Fruit fly (Drosophila melanogaster) whole organism, embryonic: ENCODE measurements around the gene CG31249.
A peak's percentile ranks its signal among the peaks of the same experiment; 100 is the strongest.

ENCODE experiments used
- Atf-2 ChIP-seq: fragments of 200-800 bp; sonication (Bioruptor generic); optimal IDR thresholded peaks from 2 replicates; lab custom pipeline; 2016; ENCODE audit warnings: missing biosample characterization, missing genetic modification characterization
- Bdp1 ChIP-seq: fragments of 200-800 bp; sonication (Bioruptor generic); optimal IDR thresholded peaks from 3 replicates; lab custom pipeline; 2016; ENCODE audit warnings: missing biosample characterization, missing genetic modification characterization
- CG11247 ChIP-seq: fragments of 200-800 bp; sonication (Bioruptor generic); IDR thresholded peaks from 2 replicates; pipeline ENCODE4 v1.3.6; 2022; ENCODE audit warnings: missing biosample characterization, missing genetic modification characterization
- CG11560 ChIP-seq: fragments of 200-800 bp; sonication (Bioruptor generic); IDR thresholded peaks from 3 replicates; pipeline ENCODE4 v1.3.6; 2022; ENCODE audit warnings: missing biosample characterization, missing genetic modification characterization
- CG13424 ChIP-seq: fragments of 200-800 bp; sonication (Bioruptor generic); optimal IDR thresholded peaks from 2 replicates; lab custom pipeline; 2019; ENCODE audit warnings: missing biosample characterization, mild to moderate bottlenecking, missing genetic modification characterization, moderate library complexity
- CG14441 ChIP-seq: fragments of 200-800 bp; sonication (Bioruptor generic); IDR thresholded peaks from 2 replicates; pipeline ENCODE4 v1.3.6; 2022; ENCODE audit warnings: missing biosample characterization, missing genetic modification characterization
- CG14710 ChIP-seq: fragments of 200-800 bp; sonication (Bioruptor generic); optimal IDR thresholded peaks from 3 replicates; lab custom pipeline; 2019; ENCODE audit warnings: missing biosample characterization, mild to moderate bottlenecking, missing genetic modification characterization, moderate library complexity
- CG14965 ChIP-seq: fragments of 200-800 bp; sonication (Bioruptor generic); optimal IDR thresholded peaks from 2 replicates; lab custom pipeline; 2016; ENCODE audit warnings: missing biosample characterization, missing genetic modification characterization, borderline replicate concordance
- CG15601 ChIP-seq: fragments of 200-800 bp; sonication (Bioruptor generic); optimal IDR thresholded peaks from 3 replicates; lab custom pipeline; 2019; ENCODE audit warnings: missing biosample characterization, mild to moderate bottlenecking, missing genetic modification characterization, moderate library complexity
- CG1602 ChIP-seq: fragments of 200-800 bp; sonication (Bioruptor generic); optimal IDR thresholded peaks from 3 replicates; lab custom pipeline; 2016; ENCODE audit warnings: missing biosample characterization, missing genetic modification characterization
- CG2120 ChIP-seq: fragments of 200-800 bp; sonication (Bioruptor generic); optimal IDR thresholded peaks from 3 replicates; lab custom pipeline; 2016; ENCODE audit warnings: missing biosample characterization, missing genetic modification characterization
- CG30020 ChIP-seq: fragments of 200-800 bp; optimal IDR thresholded peaks from 2 replicates; lab custom pipeline; 2019; ENCODE audit warnings: missing biosample characterization, mild to moderate bottlenecking, missing genetic modification characterization, moderate library complexity
- CG31388 ChIP-seq: fragments of 200-800 bp; sonication (Bioruptor generic); optimal IDR thresholded peaks from 2 replicates; lab custom pipeline; 2016; ENCODE audit warnings: missing biosample characterization, missing genetic modification characterization
- CG3163 ChIP-seq: fragments of 200-800 bp; sonication (Bioruptor generic); optimal IDR thresholded peaks from 3 replicates; lab custom pipeline; 2016; ENCODE audit warnings: missing biosample characterization, missing genetic modification characterization
- CG34376 ChIP-seq: fragments of 200-800 bp; sonication (Bioruptor generic); optimal IDR thresholded peaks from 2 replicates; lab custom pipeline; 2018; ENCODE audit warnings: missing biosample characterization, mild to moderate bottlenecking, missing genetic modification characterization
- CG7963 ChIP-seq: fragments of 200-800 bp; sonication (Bioruptor generic); IDR thresholded peaks from 3 replicates; pipeline ENCODE4 v1.3.6; 2022; ENCODE audit warnings: missing biosample characterization, missing genetic modification characterization; ENCODE audit not compliant: partially characterized antibody
- CG9215 ChIP-seq: fragments of 200-800 bp; sonication (Bioruptor generic); IDR thresholded peaks from 2 replicates; pipeline ENCODE4 v1.3.6; 2022; ENCODE audit warnings: missing biosample characterization, missing genetic modification characterization
- CTCF ChIP-seq: fragments of 200-800 bp; sonication (Bioruptor generic); optimal IDR thresholded peaks from 2 replicates; lab custom pipeline; 2017; ENCODE audit warnings: missing biosample characterization, mild to moderate bottlenecking, missing genetic modification characterization, moderate library complexity
- CoRest ChIP-seq: fragments of 200-800 bp; sonication (Bioruptor generic); optimal IDR thresholded peaks from 3 replicates; lab custom pipeline; 2018; ENCODE audit warnings: missing biosample characterization, mild to moderate bottlenecking, missing genetic modification characterization, moderate library complexity
- Dref ChIP-seq: fragments of 200-800 bp; sonication (Bioruptor generic); IDR thresholded peaks from 2 replicates; pipeline ENCODE4 v1.3.6; 2022; ENCODE audit warnings: missing biosample characterization, missing genetic modification characterization
- HLH4C ChIP-seq: fragments of 200-800 bp; sonication (Bioruptor generic); IDR thresholded peaks from 3 replicates; pipeline ENCODE4 v1.3.6; 2022; ENCODE audit warnings: missing biosample characterization, missing genetic modification characterization; ENCODE audit not compliant: partially characterized antibody
- Hand ChIP-seq: fragments of 200-800 bp; sonication (Bioruptor generic); optimal IDR thresholded peaks from 2 replicates; lab custom pipeline; 2017; ENCODE audit warnings: mild to moderate bottlenecking, missing biosample characterization, missing genetic modification reagents, missing genetic modification characterization
- HmgD ChIP-seq: fragments of 200-800 bp; sonication (Bioruptor generic); optimal IDR thresholded peaks from 3 replicates; lab custom pipeline; 2016; ENCODE audit warnings: missing biosample characterization, missing genetic modification characterization
- Hr3 ChIP-seq: fragments of 200-800 bp; sonication (Bioruptor generic); optimal IDR thresholded peaks from 3 replicates; lab custom pipeline; 2016; ENCODE audit warnings: missing biosample characterization, missing genetic modification characterization
- MESR4 ChIP-seq: fragments of 200-800 bp; sonication (Bioruptor generic); optimal IDR thresholded peaks from 2 replicates; lab custom pipeline; 2018; ENCODE audit warnings: missing biosample characterization, mild to moderate bottlenecking, missing genetic modification characterization, moderate library complexity
- Neu2 ChIP-seq: fragments of 200-800 bp; sonication (Bioruptor generic); optimal IDR thresholded peaks from 3 replicates; lab custom pipeline; 2016; ENCODE audit warnings: missing biosample characterization, missing genetic modification characterization, borderline replicate concordance
- Pdp1 ChIP-seq, 2 experiments: fragments of 200-800 bp; sonication (Bioruptor generic); optimal IDR thresholded peaks; 3 replicates each; lab custom pipeline; 2016; ENCODE audit warnings: missing biosample characterization in 2 of 2, missing genetic modification characterization in 2 of 2, mild to moderate bottlenecking in 1 of 2, moderate library complexity in 1 of 2
- Side ChIP-seq: fragments of 200-800 bp; sonication (Bioruptor generic); optimal IDR thresholded peaks from 2 replicates; lab custom pipeline; 2016; ENCODE audit warnings: missing biosample characterization, missing genetic modification characterization
- TFAM ChIP-seq: fragments of 200-800 bp; sonication (Bioruptor generic); optimal IDR thresholded peaks from 2 replicates; lab custom pipeline; 2017; ENCODE audit warnings: missing biosample characterization, missing genetic modification characterization, inconsistent platforms
- abd-A ChIP-seq: fragments of 200-800 bp; sonication (Bioruptor generic); optimal IDR thresholded peaks from 3 replicates; lab custom pipeline; 2019; ENCODE audit warnings: missing biosample characterization, mild to moderate bottlenecking, missing genetic modification characterization, moderate library complexity
- ac ChIP-seq: fragments of 200-800 bp; sonication (Bioruptor generic); optimal IDR thresholded peaks from 3 replicates; lab custom pipeline; 2017; ENCODE audit warnings: missing biosample characterization, mild to moderate bottlenecking, missing genetic modification characterization
- amos ChIP-seq: fragments of 200-800 bp; sonication (Bioruptor generic); IDR thresholded peaks from 2 replicates; pipeline ENCODE4 v1.3.6; 2022; ENCODE audit warnings: missing biosample characterization, missing genetic modification characterization; ENCODE audit not compliant: partially characterized antibody
- bcd ChIP-seq: fragments of 200-800 bp; sonication (Bioruptor generic); optimal IDR thresholded peaks from 2 replicates; lab custom pipeline; 2017; ENCODE audit warnings: missing biosample characterization, mild to moderate bottlenecking, missing genetic modification characterization
- chif ChIP-seq, 2 experiments: fragments of 200-800 bp; sonication (Bioruptor generic); optimal IDR thresholded peaks; 3 replicates each; lab custom pipeline; 2016; ENCODE audit warnings: missing biosample characterization in 2 of 2, missing genetic modification characterization in 2 of 2
- dati ChIP-seq: fragments of 200-800 bp; sonication (Bioruptor generic); IDR thresholded peaks from 2 replicates; pipeline ENCODE4 v1.3.6; 2022; ENCODE audit warnings: missing biosample characterization, missing genetic modification characterization
- dmrt11E ChIP-seq: fragments of 200-800 bp; sonication (Bioruptor generic); optimal IDR thresholded peaks from 3 replicates; lab custom pipeline; 2018; ENCODE audit warnings: missing biosample characterization, mild to moderate bottlenecking, missing genetic modification characterization, moderate library complexity
- emc ChIP-seq: fragments of 200-800 bp; sonication (Bioruptor generic); optimal IDR thresholded peaks from 2 replicates; lab custom pipeline; 2016; ENCODE audit warnings: missing biosample characterization, missing genetic modification characterization
- fu2 ChIP-seq: fragments of 200-800 bp; sonication (Bioruptor generic); optimal IDR thresholded peaks from 2 replicates; lab custom pipeline; 2016; ENCODE audit warnings: missing biosample characterization, missing genetic modification characterization
- ham ChIP-seq: fragments of 200-800 bp; sonication (Bioruptor generic); IDR thresholded peaks from 2 replicates; pipeline ENCODE4 v1.3.6; 2022; ENCODE audit warnings: missing biosample characterization, missing genetic modification characterization
- hth ChIP-seq: fragments of >200 bp; optimal IDR thresholded peaks from 2 replicates; lab custom pipeline; 2017; ENCODE audit warnings: inconsistent platforms
- jumu ChIP-seq: fragments of 200-800 bp; sonication (Bioruptor generic); optimal IDR thresholded peaks from 3 replicates; lab custom pipeline; 2016; ENCODE audit warnings: missing biosample characterization, missing genetic modification characterization
- klu ChIP-seq: fragments of 200-800 bp; sonication (Bioruptor generic); IDR thresholded peaks from 2 replicates; pipeline ENCODE4 v1.3.6; 2022; ENCODE audit warnings: missing biosample characterization, missing genetic modification characterization
- otp ChIP-seq: fragments of 200-800 bp; sonication (Bioruptor generic); IDR thresholded peaks from 3 replicates; pipeline ENCODE4, ENCODE4 v1.3.6; 2022; ENCODE audit warnings: missing biosample characterization, missing genetic modification characterization
- pb ChIP-seq: fragments of 200-800 bp; sonication (Bioruptor generic); optimal IDR thresholded peaks from 3 replicates; lab custom pipeline; 2016; ENCODE audit warnings: missing biosample characterization, missing genetic modification characterization
- sens ChIP-seq: fragments of 200-800 bp; sonication (Bioruptor generic); peaks from one replicate; lab custom pipeline; 2016; ENCODE audit warnings: missing biosample characterization, missing genetic modification characterization
- seq ChIP-seq: fragments of 200-800 bp; sonication (Bioruptor generic); IDR thresholded peaks from 2 replicates; pipeline ENCODE4 v1.3.6; 2022; ENCODE audit warnings: missing biosample characterization, missing genetic modification characterization
- tna ChIP-seq: fragments of 200-800 bp; sonication (Bioruptor generic); IDR thresholded peaks from 2 replicates; pipeline ENCODE4 v1.3.6; 2022; ENCODE audit warnings: missing biosample characterization, missing genetic modification characterization; ENCODE audit not compliant: partially characterized antibody
- trh ChIP-seq: fragments of 200-800 bp; sonication (Bioruptor generic); optimal IDR thresholded peaks from 2 replicates; lab custom pipeline; 2016; ENCODE audit warnings: missing biosample characterization, missing genetic modification characterization
- unc-4 ChIP-seq: fragments of 200-800 bp; sonication (Bioruptor generic); IDR thresholded peaks from 2 replicates; pipeline ENCODE4 v1.3.6; 2022; ENCODE audit warnings: missing biosample characterization, missing genetic modification characterization; ENCODE audit not compliant: partially characterized antibody
- usp ChIP-seq: fragments of >200 bp; optimal IDR thresholded peaks from 2 replicates; lab custom pipeline; 2017; ENCODE audit warnings: missing biosample characterization, missing genetic modification characterization

CG31249 gene

dm6 chr3R:17718051-17718693 lies 31.3 kb upstream of the CG31249 start, which contains the start of gene osa (continued):
- no peak for TF ChIP-seq Side (GFP tag; lab: Kevin White, UChicago)
- TF ChIP-seq sens (GFP tag; lab: Kevin White, UChicago), result peak; percentile 66
- TF ChIP-seq CG11247, result no peak
- TF ChIP-seq dmrt11E (tag; lab: Kevin White, UChicago), result peak; percentile 6
- peak; percentile 57 for TF ChIP-seq CG14710 (tag; lab: Kevin White, UChicago)
- no peak for TF ChIP-seq emc (GFP tag; lab: Kevin White, UChicago)
- peak; percentile 50 for TF ChIP-seq CoRest (tag; lab: Kevin White, UChicago)
- TF ChIP-seq Hr3, result no peak
- no peak for TF ChIP-seq pb (GFP tag; lab: Kevin White, UChicago)
- TF ChIP-seq Atf-2 (GFP tag; lab: Kevin White, UChicago), result no peak
- no peak for TF ChIP-seq CG9215
- no peak for TF ChIP-seq tna (GFP tag; lab: Robert Waterston, UW)
- TF ChIP-seq MESR4 (GFP tag; lab: Kevin White, UChicago), result peak; percentile 88
- no peak for TF ChIP-seq CG13424 (tag; lab: Kevin White, UChicago)
- peak; percentile 17 for TF ChIP-seq jumu
- TF ChIP-seq CTCF, result peak; percentile 77
- TF ChIP-seq CG31388 (GFP tag; lab: Kevin White, UChicago), result no peak
- peak; percentile 18 for TF ChIP-seq Bdp1 (GFP tag; lab: Kevin White, UChicago)
- TF ChIP-seq CG30020 (tag; lab: Kevin White, UChicago), result peak; percentile 39
- peak; percentile 5 for TF ChIP-seq HmgD (GFP tag; lab: Kevin White, UChicago)
- TF ChIP-seq unc-4, result no peak

- TF ChIP-seq Pdp1 (GFP tag; optimal IDR thresholded peaks at IDR 0.05; lab: Kevin White, UChicago) (peak in 1 of 2 experiments; percentile 38), seq (GFP tag; lab: Robert Waterston, UW) (no peak), CG14965 (GFP tag; lab: Kevin White, UChicago) (no peak), ham (no peak), sens (GFP tag; lab: Kevin White, UChicago) (peak; percentile 79), fu2 (GFP tag; lab: Kevin White, UChicago) (peak; percentile 27), abd-A (tag; lab: Kevin White, UChicago) (peak; percentile 94), HLH4C (GFP tag; lab: Robert Waterston, UW) (no peak), Hand (GFP tag; lab: Kevin White, UChicago) (peak; percentile 15), chif (GFP tag; optimal IDR thresholded peaks at IDR 0.05; lab: Kevin White, UChicago) (no peak), dati (GFP tag; lab: Robert Waterston, UW) (no peak), CG14441 (no peak), CG2120 (peak; percentile 60), usp (GFP tag; lab: Kevin White, UChicago) (no peak), klu (GFP tag; lab: Robert Waterston, UW) (no peak), TFAM (GFP tag; lab: Kevin White, UChicago) (no peak), CG3163 (GFP tag; lab: Kevin White, UChicago) (peak; percentile 39), bcd (GFP tag; lab: Kevin White, UChicago) (no peak), ac (GFP tag; lab: Kevin White, UChicago) (peak; percentile 24), CG15601 (tag; lab: Kevin White, UChicago) (peak; percentile 39), CG34376 (GFP tag; lab: Kevin White, UChicago) (peak; percentile 76), trh (GFP tag; lab: Kevin White, UChicago) (no peak), CG1602 (GFP tag; lab: Kevin White, UChicago) (no peak), Neu2 (GFP tag; lab: Kevin White, UChicago) (no peak), CG11560 (no peak), Dref (GFP tag; lab: Robert Waterston, UW) (no peak), otp (GFP tag; lab: Robert Waterston, UW) (no peak), hth (lab: Kevin White, UChicago) (no peak), CG7963 (GFP tag; lab: Robert Waterston, UW) (no peak), amos (GFP tag; lab: Robert Waterston, UW) (no peak)
Measured at dm6 chr3R:17716858-17717596, 30.2 kb upstream of the CG31249 start.
